Worm (Caenorhabditis elegans): ENCODE results near the gene cbs-2.

cbs-2 gene

DNA sequence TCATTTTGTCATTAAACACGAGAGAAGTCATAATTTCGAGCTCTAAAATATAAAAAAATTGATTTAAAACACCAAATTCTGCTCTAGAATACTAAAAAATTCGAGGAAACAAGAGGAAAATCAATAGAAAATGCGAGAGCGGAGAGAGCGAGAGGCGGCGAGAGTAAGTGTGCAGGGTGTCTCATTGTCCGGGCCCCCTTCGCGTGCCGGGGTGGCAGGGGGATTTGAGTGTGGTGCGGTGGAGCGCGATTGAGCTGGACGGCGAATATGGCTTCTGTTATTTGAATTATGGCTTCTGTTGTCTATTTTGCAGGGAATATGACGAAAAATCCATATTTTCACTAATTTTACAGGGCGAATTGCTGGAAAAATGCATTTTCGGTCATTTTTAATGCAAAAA lies 3.5 kb downstream of the cbs-2 start, which contains the start of gene Y59C2A.3:
TSS of gene Y59C2A.3 (minus strand) at position 42 of the 400 bp plus-strand sequence.
- TF ChIP-seq R02D3.7 (tag; optimal IDR thresholded peaks at IDR 0.05) (no peak), lin-15B (tag; optimal IDR thresholded peaks at IDR 0.05) (no peak), F44E2.7 (GFP tag; IDR thresholded peaks at IDR 0.05) (no peak), dmd-9 (GFP tag; IDR thresholded peaks at IDR 0.05) (no peak), lsy-2 (tag; optimal IDR thresholded peaks at IDR 0.05) (peak in 1 of 2 experiments; percentile 51), unc-62 (GFP tag; optimal IDR thresholded peaks at IDR 0.05 in 1 of 2) (no peak), unc-62 (tag; optimal IDR thresholded peaks at IDR 0.05) (no peak), zip-2 (tag; optimal IDR thresholded peaks at IDR 0.05) (no peak), lin-38 (GFP tag; IDR thresholded peaks at IDR 0.05) (peak; percentile 77), nhr-76 (tag; optimal IDR thresholded peaks at IDR 0.05) (no peak), spr-1 (tag; optimal IDR thresholded peaks at IDR 0.05) (no peak), mep-1 (tag; optimal IDR thresholded peaks at IDR 0.05) (peak; percentile 50), set-16 (GFP tag; IDR thresholded peaks at IDR 0.05) (peak; percentile 80), gei-8 (GFP tag; optimal IDR thresholded peaks at IDR 0.05) (no peak), nhr-10 (tag; optimal IDR thresholded peaks at IDR 0.05) (no peak), hlh-30 (tag; optimal IDR thresholded peaks at IDR 0.05; ENCODE audit: insufficient read depth) (peak; percentile 52), nhr-42 (GFP tag; IDR thresholded peaks at IDR 0.05) (no peak), mdt-29 (GFP tag; IDR thresholded peaks at IDR 0.05) (no peak), T20F7.1 (GFP tag; optimal IDR thresholded peaks at IDR 0.05) (no peak), hif-1 (tag; optimal IDR thresholded peaks at IDR 0.05) (no peak), F37D6.2 (tag; optimal IDR thresholded peaks at IDR 0.05) (no peak), hmg-1.1 (GFP tag; IDR thresholded peaks at IDR 0.05) (0 out of 2 replicates have a peak, but pooled peaks have one; percentile 18), spr-3 (GFP tag; optimal IDR thresholded peaks at IDR 0.05) (no peak), nhr-237 (tag; optimal IDR thresholded peaks at IDR 0.05) (no peak), nhr-11 (tag; optimal IDR thresholded peaks at IDR 0.05) (no peak), Y105C5A.15 (GFP tag; IDR thresholded peaks at IDR 0.05) (no peak), lin-13 (GFP tag; optimal IDR thresholded peaks at IDR 0.05) (no peak), dpl-1 (GFP tag; optimal IDR thresholded peaks at IDR 0.05) (peak; percentile 19), snpc-4 (tag; optimal IDR thresholded peaks at IDR 0.05) (no peak), lim-7 (GFP tag; IDR thresholded peaks at IDR 0.05) (no peak), ceh-44 (GFP tag; IDR thresholded peaks at IDR 0.05) (no peak), tag-97 (GFP tag; IDR thresholded peaks at IDR 0.05) (no peak), Y48G9A.11 (GFP tag; IDR thresholded peaks at IDR 0.05) (no peak), rbr-2 (tag; optimal IDR thresholded peaks at IDR 0.05) (peak; percentile 65), duxl-1 (tag; optimal IDR thresholded peaks at IDR 0.05; ENCODE audit: poor library complexity) (no peak), mes-2 (tag; optimal IDR thresholded peaks at IDR 0.05; ENCODE audit: poor library complexity, severe bottlenecking) (peak; percentile 72), ceh-20 (GFP tag; IDR thresholded peaks at IDR 0.05) (no peak), unc-130 (GFP tag; optimal IDR thresholded peaks at IDR 0.05) (no peak), aha-1 (tag) (peak; percentile 58), ZK546.5 (tag; optimal IDR thresholded peaks at IDR 0.05) (no peak), Y5F2A.4 (GFP tag; optimal IDR thresholded peaks at IDR 0.05) (no peak), egl-27 (tag; optimal IDR thresholded peaks at IDR 0.05) (no peak), ceh-82 (tag; optimal IDR thresholded peaks at IDR 0.05) (no peak), ceh-28 (tag; optimal IDR thresholded peaks at IDR 0.05) (no peak), zag-1 (tag; optimal IDR thresholded peaks at IDR 0.05) (no peak), nhr-77 (tag; optimal IDR thresholded peaks at IDR 0.05) (no peak), nhr-25 (tag; optimal IDR thresholded peaks at IDR 0.05; ENCODE audit: borderline replicate concordance, insufficient read depth) (no peak), hlh-11 (tag; optimal IDR thresholded peaks at IDR 0.05) (peak; percentile 17)
